Fruit fly (Drosophila melanogaster) whole organism, embryonic: ENCODE results near the gene Rpp14b.

Source experiments
- Aef1 ChIP-seq: fragments of 200-800 bp; sonication (Bioruptor generic); IDR thresholded peaks from 3 replicates; pipeline ENCODE4 v1.3.6; 2022; ENCODE audit warnings: missing biosample characterization, missing genetic modification characterization
- CG10147 ChIP-seq: fragments of 200-800 bp; sonication (Bioruptor generic); optimal IDR thresholded peaks from 2 replicates; lab custom pipeline; 2019; ENCODE audit warnings: missing biosample characterization, mild to moderate bottlenecking, missing genetic modification characterization, moderate library complexity
- CG11247 ChIP-seq: fragments of 200-800 bp; sonication (Bioruptor generic); IDR thresholded peaks from 2 replicates; pipeline ENCODE4 v1.3.6; 2022; ENCODE audit warnings: missing biosample characterization, missing genetic modification characterization
- CG11398 ChIP-seq: fragments of 200-800 bp; sonication (Bioruptor generic); optimal IDR thresholded peaks from 2 replicates; lab custom pipeline; 2016; ENCODE audit warnings: missing biosample characterization, missing genetic modification characterization
- CG11456 ChIP-seq: fragments of 200-800 bp; sonication (Bioruptor generic); IDR thresholded peaks from 3 replicates; pipeline ENCODE4 v1.3.6; 2022; ENCODE audit warnings: missing biosample characterization, missing genetic modification characterization
- CG11695 ChIP-seq: fragments of 200-800 bp; sonication (Bioruptor generic); IDR thresholded peaks from 3 replicates; pipeline ENCODE4 v1.3.6; 2022; ENCODE audit warnings: missing biosample characterization, missing genetic modification characterization
- CG18764 ChIP-seq: fragments of 200-800 bp; sonication (Bioruptor generic); optimal IDR thresholded peaks from 3 replicates; lab custom pipeline; 2016; ENCODE audit warnings: missing biosample characterization, missing genetic modification characterization
- CG2678 ChIP-seq: fragments of 200-800 bp; sonication (Bioruptor generic); optimal IDR thresholded peaks from 3 replicates; lab custom pipeline; 2019; ENCODE audit warnings: missing biosample characterization, mild to moderate bottlenecking, missing genetic modification characterization, moderate library complexity
- CG3065 ChIP-seq: fragments of 200-800 bp; sonication (Bioruptor generic); optimal IDR thresholded peaks from 2 replicates; lab custom pipeline; 2016; ENCODE audit warnings: missing biosample characterization, missing genetic modification characterization
- CG3163 ChIP-seq: fragments of 200-800 bp; sonication (Bioruptor generic); optimal IDR thresholded peaks from 3 replicates; lab custom pipeline; 2016; ENCODE audit warnings: missing biosample characterization, missing genetic modification characterization
- CG3726 ChIP-seq: fragments of 200-800 bp; sonication (Bioruptor generic); IDR thresholded peaks from 3 replicates; pipeline ENCODE4, ENCODE4 v1.3.6; 2022; ENCODE audit warnings: missing biosample characterization, missing genetic modification characterization
- CG4360 ChIP-seq: fragments of 200-800 bp; sonication (Bioruptor generic); IDR thresholded peaks from 2 replicates; pipeline ENCODE4 v1.3.6; 2022; ENCODE audit warnings: missing biosample characterization, missing genetic modification characterization
- CG6813 ChIP-seq: fragments of 200-800 bp; sonication (Bioruptor generic); optimal IDR thresholded peaks from 2 replicates; lab custom pipeline; 2017; ENCODE audit warnings: missing biosample characterization, missing genetic modification characterization, mild to moderate bottlenecking, moderate library complexity, missing genetic modification reagents
- CG7839 ChIP-seq: fragments of 200-800 bp; sonication (Bioruptor generic); optimal IDR thresholded peaks from 3 replicates; lab custom pipeline; 2018; ENCODE audit warnings: missing biosample characterization, mild to moderate bottlenecking, missing genetic modification characterization, moderate library complexity
- CG9797 ChIP-seq: fragments of 200-800 bp; sonication (Bioruptor generic); optimal IDR thresholded peaks from 3 replicates; lab custom pipeline; 2018; ENCODE audit warnings: missing biosample characterization, mild to moderate bottlenecking, missing genetic modification characterization
- Camta ChIP-seq: fragments of 200-800 bp; sonication (Bioruptor generic); optimal IDR thresholded peaks from 2 replicates; lab custom pipeline; 2016; ENCODE audit warnings: missing biosample characterization, missing genetic modification characterization
- Dip3 ChIP-seq: fragments of 200-800 bp; sonication (Bioruptor generic); optimal IDR thresholded peaks from 3 replicates; lab custom pipeline; 2016; ENCODE audit warnings: missing biosample characterization, missing genetic modification characterization
- HLH54F ChIP-seq: fragments of 200-800 bp; sonication (Bioruptor generic); optimal IDR thresholded peaks from 3 replicates; lab custom pipeline; 2016; ENCODE audit warnings: missing biosample characterization, missing genetic modification characterization
- Myb ChIP-seq: fragments of 200-800 bp; sonication (Bioruptor generic); optimal IDR thresholded peaks from 2 replicates; lab custom pipeline; 2016; ENCODE audit warnings: missing biosample characterization, missing genetic modification characterization
- Nf-YC ChIP-seq: fragments of 200-800 bp; optimal IDR thresholded peaks from 3 replicates; lab custom pipeline; 2019; ENCODE audit warnings: missing biosample characterization, mild to moderate bottlenecking, missing genetic modification characterization, moderate library complexity
- Sox102F ChIP-seq: fragments of 200-800 bp; sonication (Bioruptor generic); optimal IDR thresholded peaks from 2 replicates; lab custom pipeline; 2018; ENCODE audit warnings: missing biosample characterization, mild to moderate bottlenecking, missing genetic modification characterization, moderate library complexity
- amos ChIP-seq: fragments of 200-800 bp; sonication (Bioruptor generic); IDR thresholded peaks from 2 replicates; pipeline ENCODE4 v1.3.6; 2022; ENCODE audit warnings: missing biosample characterization, missing genetic modification characterization; ENCODE audit not compliant: partially characterized antibody
- ato ChIP-seq: fragments of 200-800 bp; sonication (Bioruptor generic); IDR thresholded peaks from 2 replicates; pipeline ENCODE4 v1.3.6; 2022; ENCODE audit warnings: missing biosample characterization, missing genetic modification characterization; ENCODE audit not compliant: partially characterized antibody
- bbx ChIP-seq: fragments of 200-800 bp; sonication (Bioruptor generic); IDR thresholded peaks from 2 replicates; pipeline ENCODE4 v1.3.6; 2022; ENCODE audit warnings: missing biosample characterization, missing genetic modification characterization; ENCODE audit not compliant: partially characterized antibody
- bsh ChIP-seq, 2 experiments: fragments of 200-800 bp; sonication (Bioruptor generic); optimal IDR thresholded peaks; 2 replicates each; lab custom pipeline; 2017 to 2018; ENCODE audit warnings: mild to moderate bottlenecking in 2 of 2, missing biosample characterization in 2 of 2, missing genetic modification characterization in 2 of 2, moderate library complexity in 1 of 2
- cato ChIP-seq: fragments of 200-800 bp; sonication (Bioruptor generic); optimal IDR thresholded peaks from 2 replicates; lab custom pipeline; 2016; ENCODE audit warnings: missing biosample characterization, missing genetic modification characterization, borderline replicate concordance
- dpn ChIP-seq, 2 experiments: fragments of 200-800 bp; sonication (Bioruptor generic); optimal IDR thresholded peaks; 3 replicates each; lab custom pipeline; 2016; ENCODE audit warnings: missing biosample characterization in 2 of 2, missing genetic modification characterization in 2 of 2
- fd64A ChIP-seq: fragments of 200-800 bp; sonication (Bioruptor generic); optimal IDR thresholded peaks from 3 replicates; lab custom pipeline; 2018; ENCODE audit warnings: missing biosample characterization, mild to moderate bottlenecking, missing genetic modification characterization
- gcm2 ChIP-seq: fragments of 200-800 bp; sonication (Bioruptor generic); optimal IDR thresholded peaks from 2 replicates; lab custom pipeline; 2016; ENCODE audit warnings: missing biosample characterization, missing genetic modification characterization
- gt ChIP-seq: fragments of 200-800 bp; sonication (Bioruptor generic); IDR thresholded peaks from 2 replicates; pipeline ENCODE4 v1.3.6; 2022; ENCODE audit warnings: missing biosample characterization, missing genetic modification characterization
- hb ChIP-seq: fragments of 200-800 bp; sonication (Bioruptor generic); IDR thresholded peaks from 3 replicates; pipeline ENCODE4 v1.3.6; 2022; ENCODE audit warnings: missing biosample characterization, missing genetic modification characterization; ENCODE audit not compliant: partially characterized antibody
- jigr1 ChIP-seq: fragments of 200-800 bp; sonication (Bioruptor generic); IDR thresholded peaks from 3 replicates; pipeline ENCODE4 v1.3.6; 2022; ENCODE audit warnings: missing biosample characterization, missing genetic modification characterization
- kni ChIP-seq: fragments of 200-800 bp; sonication (Bioruptor generic); optimal IDR thresholded peaks from 3 replicates; lab custom pipeline; 2017; ENCODE audit warnings: mild to moderate bottlenecking, missing biosample characterization, missing genetic modification reagents, missing genetic modification characterization
- knrl ChIP-seq: fragments of 200-800 bp; sonication (Bioruptor generic); IDR thresholded peaks from 3 replicates; pipeline ENCODE4 v1.3.6; 2022; ENCODE audit warnings: missing biosample characterization, missing genetic modification characterization; ENCODE audit not compliant: partially characterized antibody
- lbe ChIP-seq: fragments of 200-800 bp; sonication (Bioruptor generic); optimal IDR thresholded peaks from 2 replicates; lab custom pipeline; 2016; ENCODE audit warnings: missing biosample characterization, mild to moderate bottlenecking, missing genetic modification characterization
- oc ChIP-seq: fragments of 200-800 bp; sonication (Bioruptor generic); optimal IDR thresholded peaks from 2 replicates; lab custom pipeline; 2018; ENCODE audit warnings: missing biosample characterization, mild to moderate bottlenecking, missing genetic modification characterization, moderate library complexity
- odd ChIP-seq: fragments of 200-800 bp; sonication (Bioruptor generic); optimal IDR thresholded peaks from 2 replicates; lab custom pipeline; 2017; ENCODE audit warnings: missing biosample characterization, mild to moderate bottlenecking, missing genetic modification characterization
- pan ChIP-seq, 4 experiments: fragments of >200 bp in 3 of 4; fragments of 200-800 bp in 1 of 4; sonication (Bioruptor generic) in 1 of 4; optimal IDR thresholded peaks in 3 of 4; IDR thresholded peaks in 1 of 4; 2 replicates each; pipeline versions ENCODE4 v1.3.6 to Lab custom; 2017 to 2022; ENCODE audit warnings: missing biosample characterization in 2 of 4, missing genetic modification characterization in 2 of 4, mixed read lengths in 1 of 4
- pho ChIP-seq: fragments of 200-800 bp; sonication (Bioruptor generic); optimal IDR thresholded peaks from 2 replicates; lab custom pipeline; 2016; ENCODE audit warnings: missing biosample characterization, missing genetic modification characterization
- prd ChIP-seq, 3 experiments: fragments of >200 bp in 2 of 3; fragments of 200-800 bp in 1 of 3; sonication (Bioruptor generic) in 1 of 3; optimal IDR thresholded peaks in 2 of 3; IDR thresholded peaks in 1 of 3; 2 replicates in 2 of 3; 3 replicates in 1 of 3; pipeline versions ENCODE4 v1.3.6 to Lab custom; 2017 to 2022; ENCODE audit warnings: missing biosample characterization in 1 of 3, missing genetic modification characterization in 1 of 3
- pros ChIP-seq: fragments of 200-800 bp; sonication (Bioruptor generic); optimal IDR thresholded peaks from 3 replicates; lab custom pipeline; 2019; ENCODE audit warnings: missing biosample characterization, mild to moderate bottlenecking, missing genetic modification characterization, moderate library complexity
- seq ChIP-seq: fragments of 200-800 bp; sonication (Bioruptor generic); IDR thresholded peaks from 2 replicates; pipeline ENCODE4 v1.3.6; 2022; ENCODE audit warnings: missing biosample characterization, missing genetic modification characterization
- so ChIP-seq: fragments of 200-800 bp; sonication (Bioruptor generic); IDR thresholded peaks from 3 replicates; pipeline ENCODE4 v1.3.6; 2022; ENCODE audit warnings: missing biosample characterization, missing genetic modification characterization
- sr ChIP-seq: fragments of 200-800 bp; sonication (Bioruptor generic); IDR thresholded peaks from 3 replicates; pipeline ENCODE4 v1.3.6; 2022; ENCODE audit warnings: missing biosample characterization, missing genetic modification characterization
- unc-4 ChIP-seq: fragments of 200-800 bp; sonication (Bioruptor generic); IDR thresholded peaks from 2 replicates; pipeline ENCODE4 v1.3.6; 2022; ENCODE audit warnings: missing biosample characterization, missing genetic modification characterization; ENCODE audit not compliant: partially characterized antibody
- unpg ChIP-seq: fragments of 200-800 bp; sonication (Bioruptor generic); optimal IDR thresholded peaks from 3 replicates; lab custom pipeline; 2018; ENCODE audit warnings: missing biosample characterization, mild to moderate bottlenecking, missing genetic modification characterization, moderate library complexity
- yki ChIP-seq: fragments of >200 bp; optimal IDR thresholded peaks from 3 replicates; lab custom pipeline; 2018
- zf30C ChIP-seq: fragments of 200-800 bp; sonication (Bioruptor generic); optimal IDR thresholded peaks from 3 replicates; lab custom pipeline; 2018; ENCODE audit warnings: missing biosample characterization, mild to moderate bottlenecking, missing genetic modification characterization
- zfh1 ChIP-seq: fragments of 200-800 bp; sonication (Bioruptor generic); IDR thresholded peaks from 3 replicates; pipeline ENCODE4 v1.3.6; 2022; ENCODE audit warnings: missing biosample characterization, missing genetic modification characterization
- zfh2 ChIP-seq: fragments of 200-800 bp; sonication (Bioruptor generic); optimal IDR thresholded peaks from 2 replicates; lab custom pipeline; 2016; ENCODE audit warnings: missing biosample characterization, missing genetic modification characterization

Gene Rpp14b

DNA sequence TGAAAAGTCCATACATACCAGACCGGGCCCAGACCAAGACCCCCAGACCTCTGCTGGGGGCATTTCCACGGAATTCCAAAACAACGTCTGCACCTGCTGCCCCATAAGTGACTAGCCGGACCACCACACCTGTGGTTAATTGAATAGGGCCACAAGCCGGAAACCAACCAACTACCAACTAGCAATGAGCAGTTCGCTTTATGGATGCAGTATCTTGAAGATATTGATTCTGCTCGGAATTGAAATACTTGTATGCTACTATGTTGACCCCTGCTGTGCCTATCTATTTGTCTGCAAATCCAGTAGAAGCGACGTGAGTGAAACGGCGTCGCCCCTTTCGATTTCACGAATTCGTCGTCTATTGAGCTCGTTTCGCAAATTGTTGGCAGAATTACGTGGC is 40.1 kb downstream of the Rpp14b start (continued):
- 0 out of 3 replicates have a peak, but pooled peaks have one; percentile 12 for TF ChIP-seq CG3726 (GFP tag; lab: Robert Waterston, UW)
- TF ChIP-seq Dip3: peak; percentile 46
- no peak for TF ChIP-seq fd64A (GFP tag; lab: Kevin White, UChicago)
- TF ChIP-seq gcm2 (GFP tag; lab: Kevin White, UChicago): no peak
- TF ChIP-seq pros (GFP tag; lab: Kevin White, UChicago): no peak
- no peak for TF ChIP-seq ato
- TF ChIP-seq lbe (GFP tag; lab: Kevin White, UChicago): no peak
- TF ChIP-seq prd (optimal IDR thresholded peaks at IDR 0.05; lab: Kevin White, UChicago): no peak
- peak; percentile 56; the same call in 1 of the 3 replicates for TF ChIP-seq prd (GFP tag; IDR thresholded peaks at IDR 0.05; lab: Robert Waterston, UW)
- no peak for TF ChIP-seq oc
- no peak for TF ChIP-seq bbx (GFP tag; lab: Robert Waterston, UW)
- no peak for TF ChIP-seq kni
- no peak for TF ChIP-seq zf30C (GFP tag; lab: Kevin White, UChicago)
- TF ChIP-seq CG6813 (GFP tag; lab: Kevin White, UChicago): no peak
- 0 out of 3 replicates have a peak, but pooled peaks have one; percentile 26 for TF ChIP-seq so (GFP tag; lab: Robert Waterston, UW)
- TF ChIP-seq HLH54F (GFP tag; lab: Kevin White, UChicago): no peak
- no peak for TF ChIP-seq jigr1 (GFP tag; lab: Robert Waterston, UW)
- TF ChIP-seq bsh (GFP tag; optimal IDR thresholded peaks at IDR 0.05; lab: Kevin White, UChicago): peak in 1 of 2 experiments; percentile 58
- TF ChIP-seq Sox102F: peak; percentile 23
- no peak for TF ChIP-seq yki
- TF ChIP-seq CG11247 (GFP tag; lab: Robert Waterston, UW): no peak
- no peak for TF ChIP-seq amos
- TF ChIP-seq CG3065 (GFP tag; lab: Kevin White, UChicago): no peak
- TF ChIP-seq CG11398 (GFP tag; lab: Kevin White, UChicago): no peak
- TF ChIP-seq Aef1 (GFP tag; lab: Robert Waterston, UW): peak; percentile 27; the same call in 1 of the 3 replicates
- TF ChIP-seq CG10147 (GFP tag; lab: Kevin White, UChicago): no peak
- TF ChIP-seq CG4360: no peak
- TF ChIP-seq zfh1 (GFP tag; lab: Robert Waterston, UW): peak; percentile 53; the same call in 1 of the 3 replicates
- TF ChIP-seq CG2678 (tag; lab: Kevin White, UChicago): peak; percentile 22
- no peak for TF ChIP-seq CG18764
- peak; percentile 48 for TF ChIP-seq zfh2 (GFP tag; lab: Kevin White, UChicago)
- no peak for TF ChIP-seq pho
- no peak for TF ChIP-seq CG9797 (GFP tag; lab: Kevin White, UChicago)
- no peak for TF ChIP-seq knrl (GFP tag; lab: Robert Waterston, UW)
- no peak for TF ChIP-seq gt (GFP tag; lab: Robert Waterston, UW)
- no peak for TF ChIP-seq hb (GFP tag; lab: Robert Waterston, UW)
- TF ChIP-seq cato (GFP tag; lab: Kevin White, UChicago): no peak
- TF ChIP-seq dpn (GFP tag; optimal IDR thresholded peaks at IDR 0.05; lab: Kevin White, UChicago): peak; percentile 16 to 24
- TF ChIP-seq odd: no peak
- no peak for TF ChIP-seq sr (GFP tag; lab: Robert Waterston, UW)
- no peak for TF ChIP-seq pan (optimal IDR thresholded peaks at IDR 0.05; lab: Kevin White, UChicago)
- peak in 1 of 2 experiments; percentile 40 for TF ChIP-seq pan (GFP tag; optimal IDR thresholded peaks at IDR 0.05 in 1 of 2, IDR thresholded peaks at IDR 0.05 in 1 of 2)
- TF ChIP-seq CG11456 (GFP tag; lab: Robert Waterston, UW): no peak
- TF ChIP-seq seq (GFP tag; lab: Robert Waterston, UW): no peak
- TF ChIP-seq Myb: no peak
- TF ChIP-seq unc-4 (GFP tag; lab: Robert Waterston, UW): no peak
- TF ChIP-seq CG7839 (tag; lab: Kevin White, UChicago): peak; percentile 12
- no peak for TF ChIP-seq Nf-YC (tag; lab: Kevin White, UChicago)
- TF ChIP-seq unpg: no peak
- TF ChIP-seq CG11695: peak; percentile 36; the same call in 1 of the 3 replicates
- TF ChIP-seq CG3163 (GFP tag; lab: Kevin White, UChicago): no peak
- no peak for TF ChIP-seq Camta
